Fruit fly (Drosophila melanogaster) whole organism, embryonic: Measurements from ENCODE around the gene Ugt36D1.

Experiments
- Adf1 ChIP-seq: fragments of 200-800 bp; sonication (Bioruptor generic); IDR thresholded peaks from 2 replicates; pipeline ENCODE4 v1.3.6; 2022; ENCODE audit warnings: missing biosample characterization, missing genetic modification characterization
- B-H2 ChIP-seq: fragments of 200-800 bp; sonication (Bioruptor generic); optimal IDR thresholded peaks from 2 replicates; lab custom pipeline; 2018; ENCODE audit warnings: missing biosample characterization, mild to moderate bottlenecking, missing genetic modification characterization
- Blimp-1 ChIP-seq: fragments of 200-800 bp; sonication (Bioruptor generic); optimal IDR thresholded peaks from 3 replicates; lab custom pipeline; 2018; ENCODE audit warnings: missing biosample characterization, missing genetic modification characterization, mild to moderate bottlenecking, moderate library complexity, missing genetic modification reagents
- CG10979 ChIP-seq: fragments of 200-800 bp; sonication (Bioruptor generic); optimal IDR thresholded peaks from 2 replicates; lab custom pipeline; 2018; ENCODE audit warnings: missing biosample characterization, mild to moderate bottlenecking, missing genetic modification characterization, moderate library complexity
- CG11093 ChIP-seq: fragments of 200-800 bp; sonication (Bioruptor generic); IDR thresholded peaks from 3 replicates; pipeline ENCODE4 v1.3.6; 2022; ENCODE audit warnings: missing biosample characterization, missing genetic modification characterization
- CG12236 ChIP-seq: fragments of 200-800 bp; sonication (Bioruptor generic); optimal IDR thresholded peaks from 2 replicates; lab custom pipeline; 2016; ENCODE audit warnings: missing biosample characterization, missing genetic modification characterization
- CG12659 ChIP-seq: fragments of 200-800 bp; sonication (Bioruptor generic); optimal IDR thresholded peaks from 3 replicates; lab custom pipeline; 2017; ENCODE audit warnings: mild to moderate bottlenecking, missing biosample characterization, missing genetic modification reagents, missing genetic modification characterization
- CG14441 ChIP-seq: fragments of 200-800 bp; sonication (Bioruptor generic); IDR thresholded peaks from 2 replicates; pipeline ENCODE4 v1.3.6; 2022; ENCODE audit warnings: missing biosample characterization, missing genetic modification characterization
- CG14860 ChIP-seq: fragments of 200-800 bp; sonication (Bioruptor generic); IDR thresholded peaks from 3 replicates; pipeline ENCODE4 v1.3.6; 2022; ENCODE audit warnings: missing biosample characterization, missing genetic modification characterization; ENCODE audit not compliant: partially characterized antibody
- CG15011 ChIP-seq: fragments of 200-800 bp; sonication (Bioruptor generic); optimal IDR thresholded peaks from 3 replicates; lab custom pipeline; 2018; ENCODE audit warnings: missing biosample characterization, mild to moderate bottlenecking, missing genetic modification characterization
- CG15479 ChIP-seq: fragments of 200-800 bp; sonication (Bioruptor generic); optimal IDR thresholded peaks from 3 replicates; lab custom pipeline; 2019; ENCODE audit warnings: missing biosample characterization, mild to moderate bottlenecking, missing genetic modification characterization, moderate library complexity
- CG15601 ChIP-seq: fragments of 200-800 bp; sonication (Bioruptor generic); optimal IDR thresholded peaks from 3 replicates; lab custom pipeline; 2019; ENCODE audit warnings: missing biosample characterization, mild to moderate bottlenecking, missing genetic modification characterization, moderate library complexity
- CG17186 ChIP-seq: fragments of 200-800 bp; sonication (Bioruptor generic); optimal IDR thresholded peaks from 3 replicates; lab custom pipeline; 2017; ENCODE audit warnings: missing biosample characterization, missing genetic modification reagents, missing genetic modification characterization
- CG18764 ChIP-seq: fragments of 200-800 bp; sonication (Bioruptor generic); optimal IDR thresholded peaks from 3 replicates; lab custom pipeline; 2016; ENCODE audit warnings: missing biosample characterization, missing genetic modification characterization
- CG2889 ChIP-seq: fragments of 200-800 bp; sonication (Bioruptor generic); IDR thresholded peaks from 3 replicates; pipeline ENCODE4 v1.3.6; 2022; ENCODE audit warnings: missing biosample characterization, missing genetic modification characterization
- CG3281 ChIP-seq: fragments of 200-800 bp; sonication (Bioruptor generic); optimal IDR thresholded peaks from 3 replicates; lab custom pipeline; 2017; ENCODE audit warnings: missing biosample characterization, mild to moderate bottlenecking, missing genetic modification characterization
- CG34224 ChIP-seq: fragments of 200-800 bp; sonication (Bioruptor generic); IDR thresholded peaks from 3 replicates; pipeline ENCODE4 v1.3.6; 2022; ENCODE audit warnings: missing biosample characterization, missing genetic modification characterization; ENCODE audit not compliant: partially characterized antibody
- CG34422 ChIP-seq: fragments of 200-800 bp; sonication (Bioruptor generic); IDR thresholded peaks from 3 replicates; pipeline ENCODE4 v1.3.6; 2022; ENCODE audit warnings: missing biosample characterization, missing genetic modification characterization
- CG6254 ChIP-seq: fragments of 200-800 bp; sonication (Bioruptor generic); optimal IDR thresholded peaks from 3 replicates; lab custom pipeline; 2017; ENCODE audit warnings: mild to moderate bottlenecking, missing biosample characterization, missing genetic modification reagents, missing genetic modification characterization
- CG6813 ChIP-seq: fragments of 200-800 bp; sonication (Bioruptor generic); optimal IDR thresholded peaks from 2 replicates; lab custom pipeline; 2017; ENCODE audit warnings: missing biosample characterization, missing genetic modification characterization, mild to moderate bottlenecking, moderate library complexity, missing genetic modification reagents
- CG7928 ChIP-seq: fragments of 200-800 bp; sonication (Bioruptor generic); optimal IDR thresholded peaks from 2 replicates; lab custom pipeline; 2017; ENCODE audit warnings: missing biosample characterization, mild to moderate bottlenecking, missing genetic modification characterization
- CG8478 ChIP-seq: fragments of >200 bp; optimal IDR thresholded peaks from 2 replicates; lab custom pipeline; 2018
- Dbx ChIP-seq: fragments of 200-800 bp; sonication (Bioruptor generic); IDR thresholded peaks from 3 replicates; pipeline ENCODE4 v1.3.6; 2022; ENCODE audit warnings: missing biosample characterization, missing genetic modification characterization
- Dp ChIP-seq: fragments of 200-800 bp; sonication (Bioruptor generic); optimal IDR thresholded peaks from 2 replicates; lab custom pipeline; 2018; ENCODE audit warnings: missing biosample characterization, mild to moderate bottlenecking, missing genetic modification characterization, moderate library complexity
- E2f1 ChIP-seq: fragments of 200-800 bp; sonication (Bioruptor generic); IDR thresholded peaks from 2 replicates; pipeline ENCODE4 v1.3.6; 2022; ENCODE audit warnings: missing biosample characterization, missing genetic modification characterization
- Ets65A ChIP-seq: fragments of 200-800 bp; sonication (Bioruptor generic); peaks from one replicate; lab custom pipeline; 2016; ENCODE audit warnings: missing biosample characterization, missing genetic modification characterization
- HLHmδ ChIP-seq: fragments of 200-800 bp; sonication (Bioruptor generic); optimal IDR thresholded peaks from 2 replicates; lab custom pipeline; 2018; ENCODE audit warnings: missing biosample characterization, mild to moderate bottlenecking, missing genetic modification characterization, moderate library complexity
- Hmr ChIP-seq: fragments of 200-800 bp; sonication (Bioruptor generic); optimal IDR thresholded peaks from 3 replicates; lab custom pipeline; 2017; ENCODE audit warnings: mild to moderate bottlenecking, missing biosample characterization, missing genetic modification reagents, missing genetic modification characterization
- Lpt ChIP-seq: fragments of >200 bp; optimal IDR thresholded peaks from 2 replicates; lab custom pipeline; 2018; ENCODE audit warnings: missing biosample characterization, missing genetic modification characterization
- Meics ChIP-seq: fragments of 200-800 bp; sonication (Bioruptor generic); optimal IDR thresholded peaks from 2 replicates; lab custom pipeline; 2017; ENCODE audit warnings: missing biosample characterization, mild to moderate bottlenecking, missing genetic modification characterization
- NK7.1 ChIP-seq: fragments of 200-800 bp; sonication (Bioruptor generic); optimal IDR thresholded peaks from 3 replicates; lab custom pipeline; 2016; ENCODE audit warnings: missing biosample characterization, missing genetic modification characterization
- PHDP ChIP-seq: fragments of 200-800 bp; sonication (Bioruptor generic); optimal IDR thresholded peaks from 3 replicates; lab custom pipeline; 2018; ENCODE audit warnings: missing biosample characterization, mild to moderate bottlenecking, missing genetic modification characterization, moderate library complexity
- YL-1 ChIP-seq: fragments of 200-800 bp; sonication (Bioruptor generic); optimal IDR thresholded peaks from 3 replicates; lab custom pipeline; 2017; ENCODE audit warnings: missing biosample characterization, mild to moderate bottlenecking, missing genetic modification characterization
- az2 ChIP-seq: fragments of 200-800 bp; sonication (Bioruptor generic); optimal IDR thresholded peaks from 3 replicates; lab custom pipeline; 2016; ENCODE audit warnings: missing biosample characterization, missing genetic modification characterization
- btn ChIP-seq: fragments of 200-800 bp; sonication (Bioruptor generic); optimal IDR thresholded peaks from 2 replicates; lab custom pipeline; 2016; ENCODE audit warnings: missing biosample characterization, missing genetic modification characterization
- dati ChIP-seq: fragments of 200-800 bp; sonication (Bioruptor generic); IDR thresholded peaks from 2 replicates; pipeline ENCODE4 v1.3.6; 2022; ENCODE audit warnings: missing biosample characterization, missing genetic modification characterization
- eve ChIP-seq, 2 experiments: fragments of >200 bp; optimal IDR thresholded peaks; 2 replicates each; lab custom pipeline; 2017; ENCODE audit warnings: missing biosample characterization in 2 of 2, missing genetic modification characterization in 2 of 2
- fd64A ChIP-seq: fragments of 200-800 bp; sonication (Bioruptor generic); optimal IDR thresholded peaks from 3 replicates; lab custom pipeline; 2018; ENCODE audit warnings: missing biosample characterization, mild to moderate bottlenecking, missing genetic modification characterization
- gem ChIP-seq: fragments of 200-800 bp; sonication (Bioruptor generic); optimal IDR thresholded peaks from 2 replicates; lab custom pipeline; 2019; ENCODE audit warnings: missing biosample characterization, mild to moderate bottlenecking, missing genetic modification characterization, moderate library complexity
- gsb ChIP-seq: fragments of 200-800 bp; sonication (Bioruptor generic); IDR thresholded peaks from 2 replicates; pipeline ENCODE4 v1.3.6; 2022; ENCODE audit warnings: missing biosample characterization, missing genetic modification characterization
- gt ChIP-seq: fragments of 200-800 bp; sonication (Bioruptor generic); IDR thresholded peaks from 2 replicates; pipeline ENCODE4 v1.3.6; 2022; ENCODE audit warnings: missing biosample characterization, missing genetic modification characterization
- ind ChIP-seq: fragments of 200-800 bp; sonication (Bioruptor generic); optimal IDR thresholded peaks from 3 replicates; lab custom pipeline; 2016; ENCODE audit warnings: missing biosample characterization, missing genetic modification characterization
- inv ChIP-seq: fragments of 200-800 bp; sonication (Bioruptor generic); IDR thresholded peaks from 2 replicates; pipeline ENCODE4 v1.3.6; 2022; ENCODE audit warnings: missing biosample characterization, missing genetic modification characterization; ENCODE audit not compliant: partially characterized antibody
- otp ChIP-seq: fragments of 200-800 bp; sonication (Bioruptor generic); IDR thresholded peaks from 3 replicates; pipeline ENCODE4, ENCODE4 v1.3.6; 2022; ENCODE audit warnings: missing biosample characterization, missing genetic modification characterization
- pita ChIP-seq: fragments of 200-800 bp; sonication (Bioruptor generic); optimal IDR thresholded peaks from 2 replicates; lab custom pipeline; 2017; ENCODE audit warnings: missing biosample characterization, mild to moderate bottlenecking, missing genetic modification characterization
- repo ChIP-seq: fragments of 200-800 bp; sonication (Bioruptor generic); optimal IDR thresholded peaks from 2 replicates; lab custom pipeline; 2016; ENCODE audit warnings: missing biosample characterization, missing genetic modification characterization
- sqz ChIP-seq: fragments of 200-800 bp; sonication (Bioruptor generic); optimal IDR thresholded peaks from 3 replicates; lab custom pipeline; 2018; ENCODE audit warnings: missing biosample characterization, mild to moderate bottlenecking, missing genetic modification characterization
- tll ChIP-seq, 2 experiments: fragments of 200-800 bp in 1 of 2; fragments of >200 bp in 1 of 2; sonication (Bioruptor generic) in 1 of 2; optimal IDR thresholded peaks; 2 replicates each; lab custom pipeline; 2017 to 2019; ENCODE audit warnings: missing biosample characterization in 2 of 2, missing genetic modification characterization in 2 of 2, mild to moderate bottlenecking in 1 of 2, moderate library complexity in 1 of 2

Gene Ugt36D1

DNA sequence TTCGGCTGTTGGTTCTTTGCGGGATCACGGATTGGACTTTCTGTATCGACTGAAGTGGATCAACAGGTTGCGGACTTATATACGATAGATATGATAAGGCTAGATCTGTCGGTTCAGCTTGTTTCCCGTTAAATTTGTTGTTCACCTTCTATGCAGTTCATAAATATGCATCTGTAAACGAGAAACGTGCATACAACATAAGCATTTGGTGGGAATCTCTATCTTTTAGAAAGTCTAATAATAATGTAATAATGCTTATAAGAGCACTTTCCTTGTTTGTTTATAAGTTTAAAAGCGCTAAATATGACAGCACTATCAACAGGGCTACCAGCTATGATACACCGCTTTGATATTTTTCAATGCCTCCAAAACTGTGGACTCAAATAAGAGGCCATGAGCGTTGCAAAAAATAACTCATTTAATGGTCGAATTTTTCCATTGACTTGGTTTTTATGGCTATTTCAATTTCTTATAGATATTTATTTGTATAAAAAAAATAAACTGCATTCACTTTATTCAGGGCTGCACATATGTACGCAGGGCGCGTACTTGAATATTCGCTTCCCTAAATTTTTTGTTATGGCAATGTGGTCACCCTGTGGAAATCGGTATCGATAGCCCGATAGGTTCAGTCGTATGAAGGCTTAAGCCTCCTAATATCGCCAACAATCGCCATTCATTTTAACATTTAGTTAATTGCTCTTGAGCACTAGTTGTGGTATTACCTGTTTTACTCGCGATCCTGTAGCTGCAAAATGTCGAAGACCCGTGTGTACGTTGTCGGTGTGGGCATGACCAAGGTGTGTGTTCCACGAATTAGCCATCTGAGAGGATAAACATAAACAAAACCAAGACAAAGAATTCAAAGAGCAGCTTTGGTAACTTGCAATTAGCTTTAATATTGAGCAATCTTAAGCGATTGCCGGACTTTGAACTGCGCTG lies 7.5 kb downstream of the Ugt36D1 start, which contains the start of the genes CG17597 and ScpX:
CG17597 (minus strand) TSS at position 567 of the 942 bp plus-strand sequence.
ScpX (plus strand) TSS at position 643 of the 942 bp plus-strand sequence.
- TF ChIP-seq gsb (GFP tag; lab: Robert Waterston, UW): no peak
- TF ChIP-seq CG17186 (GFP tag; lab: Kevin White, UChicago): peak; percentile 89
- TF ChIP-seq Meics (GFP tag; lab: Kevin White, UChicago): peak; percentile 24
- 0 out of 3 replicates have a peak, but pooled peaks have one; percentile 55 for TF ChIP-seq CG34422 (GFP tag; lab: Robert Waterston, UW)
- peak; percentile 63 for TF ChIP-seq az2 (GFP tag; lab: Kevin White, UChicago)
- TF ChIP-seq pita: peak; percentile 33
- TF ChIP-seq CG12659: peak; percentile 81
- TF ChIP-seq otp: 0 out of 3 replicates have a peak, but pooled peaks have one; percentile 10
- peak; percentile 63 for TF ChIP-seq Hmr
- no peak for TF ChIP-seq CG15479 (GFP tag; lab: Kevin White, UChicago)
- no peak for TF ChIP-seq CG6813
- peak; percentile 54 for TF ChIP-seq PHDP (tag; lab: Kevin White, UChicago)
- no peak for TF ChIP-seq CG8478 (lab: Kevin White, UChicago)
- no peak for TF ChIP-seq CG12236 (GFP tag; lab: Kevin White, UChicago)
- peak; percentile 70 for TF ChIP-seq CG3281 (GFP tag; lab: Kevin White, UChicago)
- no peak for TF ChIP-seq CG2889 (GFP tag; lab: Robert Waterston, UW)
- peak; percentile 9 to 65 for TF ChIP-seq tll (GFP tag; optimal IDR thresholded peaks at IDR 0.05; lab: Kevin White, UChicago)
- no peak for TF ChIP-seq CG11093
- no peak for TF ChIP-seq fd64A (GFP tag; lab: Kevin White, UChicago)
- peak; percentile 85 for TF ChIP-seq Dp
- TF ChIP-seq CG18764 (GFP tag; lab: Kevin White, UChicago): peak; percentile 38
- TF ChIP-seq HLHmδ: peak; percentile 14
- TF ChIP-seq Adf1: peak; percentile 31; the same call in 1 of the 2 replicates
- peak; percentile 93 for TF ChIP-seq Ets65A
- TF ChIP-seq CG34224 (GFP tag; lab: Robert Waterston, UW): peak; percentile 83
- TF ChIP-seq B-H2 (GFP tag; lab: Kevin White, UChicago): peak; percentile 63
- TF ChIP-seq eve (GFP tag; optimal IDR thresholded peaks at IDR 0.05; lab: Kevin White, UChicago): no peak
- TF ChIP-seq E2f1 (GFP tag; lab: Robert Waterston, UW): peak; percentile 9; the same call in 1 of the 2 replicates
- no peak for TF ChIP-seq gt (GFP tag; lab: Robert Waterston, UW)
- peak; percentile 39 for TF ChIP-seq CG10979 (tag; lab: Kevin White, UChicago)
- peak; percentile 56 for TF ChIP-seq YL-1 (GFP tag; lab: Kevin White, UChicago)
- no peak for TF ChIP-seq NK7.1
- TF ChIP-seq CG15601 (tag; lab: Kevin White, UChicago): peak; percentile 46
- TF ChIP-seq gem (tag; lab: Kevin White, UChicago): peak; percentile 79
- peak; percentile 100 for TF ChIP-seq CG6254 (GFP tag; lab: Kevin White, UChicago)
- no peak for TF ChIP-seq dati (GFP tag; lab: Robert Waterston, UW)
- peak; percentile 99 for TF ChIP-seq CG7928
- TF ChIP-seq CG15011 (GFP tag; lab: Kevin White, UChicago): peak; percentile 39
- TF ChIP-seq CG14441 (GFP tag; lab: Robert Waterston, UW): peak; percentile 52; the same call in 1 of the 2 replicates
- peak; percentile 51 for TF ChIP-seq sqz
- TF ChIP-seq btn (GFP tag; lab: Kevin White, UChicago): no peak
- peak; percentile 64 for TF ChIP-seq Blimp-1 (GFP tag; lab: Kevin White, UChicago)
- peak; percentile 61; the same call in 2 of the 3 replicates for TF ChIP-seq Dbx (GFP tag; lab: Robert Waterston, UW)
- peak; percentile 72 for TF ChIP-seq ind
- TF ChIP-seq inv (GFP tag; lab: Robert Waterston, UW): peak; percentile 65
- TF ChIP-seq repo: peak; percentile 63
- no peak for TF ChIP-seq Lpt (GFP tag; lab: Kevin White, UChicago)
- TF ChIP-seq CG14860 (GFP tag; lab: Robert Waterston, UW): peak; percentile 84
